Fruit fly (Drosophila melanogaster): ENCODE results near the gene CG43886.

CG43886 gene

DNA sequence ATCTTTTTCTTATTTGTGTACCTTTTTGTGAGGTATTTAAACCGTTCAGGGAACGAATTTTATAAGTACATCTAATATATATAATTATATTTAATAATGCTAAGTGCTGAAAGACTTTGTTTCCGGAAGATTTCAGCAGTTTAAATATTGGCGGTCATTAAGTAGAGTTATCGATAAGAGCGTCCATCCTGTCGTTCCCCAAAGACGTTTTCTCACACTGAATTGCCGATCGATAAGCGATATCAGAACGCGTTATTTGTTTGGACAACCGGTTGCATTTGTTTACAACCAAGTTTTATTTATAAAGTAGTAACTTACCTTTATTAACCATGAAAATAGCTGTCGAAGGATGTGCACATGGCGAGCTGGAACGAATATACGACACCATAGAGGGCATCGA lies 38.0 kb downstream of the CG43886 start, which contains the start of gene ldbr:
Gene ldbr, plus strand, starts transcription at position 238 of the 400 bp plus-strand sequence.
- TF ChIP-seq CG17801 (GFP tag; optimal IDR thresholded peaks at IDR 0.05; ENCODE audit: partially characterized antibody), result peak; percentile 34

DNA sequence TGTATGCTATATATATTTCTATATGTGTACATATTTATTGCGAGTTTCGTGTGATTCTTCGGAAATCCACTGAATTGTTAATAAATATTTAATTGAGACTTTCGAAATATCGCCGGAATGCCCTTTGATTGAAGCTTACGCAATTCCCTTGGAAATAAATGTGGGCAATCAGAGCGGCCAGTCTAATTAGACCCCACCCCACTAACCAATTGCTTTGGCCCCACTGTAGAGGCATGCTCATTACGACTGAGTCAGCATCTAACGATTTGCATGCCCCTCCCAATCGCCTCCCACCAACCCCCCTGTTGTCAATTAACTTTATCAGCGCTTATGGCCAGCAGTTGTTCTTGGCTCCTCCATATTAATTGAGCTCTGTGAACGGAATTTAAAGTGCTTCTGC lies 42.8 kb downstream of the CG43886 start:
- TF ChIP-seq CG17801 (GFP tag; optimal IDR thresholded peaks at IDR 0.05; ENCODE audit: partially characterized antibody), result no peak

DNA sequence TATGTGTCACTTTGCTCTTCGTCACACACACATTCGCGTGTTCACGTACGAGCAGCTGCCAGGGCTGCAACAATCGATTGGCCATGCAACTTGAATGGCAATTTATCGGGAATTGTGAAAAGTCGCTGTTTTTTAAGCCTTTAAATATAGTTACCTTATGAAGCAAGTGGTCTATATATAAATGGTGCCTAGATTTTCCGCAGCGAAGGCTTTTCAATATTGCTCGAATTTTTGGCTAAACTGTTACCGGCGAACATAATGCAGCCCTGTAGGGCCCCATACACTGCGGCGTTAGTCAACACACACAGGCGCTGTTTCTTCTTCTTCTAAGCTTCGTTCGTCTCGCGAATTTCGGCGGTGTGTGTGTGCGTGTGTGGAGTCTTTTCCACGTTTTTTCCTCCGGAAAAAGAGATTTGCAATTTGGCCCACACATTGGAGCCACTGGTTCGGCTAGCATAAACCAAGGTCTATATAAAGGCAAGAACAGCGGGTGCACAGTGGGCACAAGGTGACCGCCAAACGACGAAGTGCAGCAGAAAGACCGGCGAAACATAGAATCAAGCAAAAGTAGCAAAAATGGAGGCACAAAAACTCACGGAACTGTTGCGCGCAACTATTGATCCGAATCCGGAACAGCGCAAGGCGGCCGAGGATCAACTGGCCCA lies 43.6 kb downstream of the CG43886 start, which contains the start of the genes Arp3 and msk:
Gene Arp3, minus strand, starts transcription at position 39 of the 665 bp plus-strand sequence.
Gene msk, plus strand, starts transcription at position 316 of the 665 bp plus-strand sequence.
- TF ChIP-seq CG17801 (GFP tag; optimal IDR thresholded peaks at IDR 0.05; ENCODE audit: partially characterized antibody), result peak; percentile 81

DNA sequence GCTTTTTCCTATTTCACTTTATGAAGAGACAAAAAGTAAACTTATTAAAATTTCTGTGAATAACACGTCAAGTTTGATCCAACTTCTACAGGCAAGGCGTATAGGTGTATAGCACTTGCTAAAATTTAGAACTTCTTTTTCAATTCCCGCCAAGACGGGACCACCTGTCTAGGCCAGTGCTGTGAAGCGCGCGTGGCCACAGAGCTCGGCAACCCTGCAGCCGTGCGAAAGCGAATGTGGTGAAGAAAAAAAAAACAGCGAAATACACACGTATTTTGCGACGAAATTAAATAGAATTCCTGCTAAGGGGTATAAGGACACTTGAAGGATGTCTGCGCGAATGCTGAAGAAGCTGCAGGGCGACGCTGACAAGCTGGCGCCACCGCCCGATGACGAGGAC lies 49.4 kb downstream of the CG43886 start, which contains the start of gene Nulp1:
Gene Nulp1, plus strand, starts transcription at position 198 of the 400 bp plus-strand sequence.
- TF ChIP-seq CG17801 (GFP tag; optimal IDR thresholded peaks at IDR 0.05; ENCODE audit: partially characterized antibody), result no peak
